Fruit fly (Drosophila melanogaster): Measurements from ENCODE around the gene CG8534.

CG8534 gene

dm6 chr3R:9793018-9793417 is 19.5 kb upstream of the CG8534 start, which contains the start of gene CG8516:
Gene CG8516 (plus strand): TSS chr3R:9793295.
- TF ChIP-seq Drgx (GFP tag; IDR thresholded peaks at IDR 0.05) (0 out of 2 replicates have a peak, but pooled peaks have one; percentile 11), CG32772 (GFP tag; IDR thresholded peaks at IDR 0.05) (0 out of 2 replicates have a peak, but pooled peaks have one; percentile 24), Dp (GFP tag; optimal IDR thresholded peaks at IDR 0.05) (peak; percentile 49), row (GFP tag; IDR thresholded peaks at IDR 0.05) (peak; percentile 64), grau (tag; optimal IDR thresholded peaks at IDR 0.05) (peak; percentile 18), dati (GFP tag; IDR thresholded peaks at IDR 0.05) (no peak), CG30403 (GFP tag; optimal IDR thresholded peaks at IDR 0.05) (peak; percentile 13), Hsf (GFP tag; optimal IDR thresholded peaks at IDR 0.05) (no peak), eve (GFP tag; optimal IDR thresholded peaks at IDR 0.05) (no peak), CG8924 (tag; optimal IDR thresholded peaks at IDR 0.05) (peak; percentile 23), CG10147 (GFP tag; optimal IDR thresholded peaks at IDR 0.05) (peak; percentile 20), sug (tag; optimal IDR thresholded peaks at IDR 0.05) (peak; percentile 32), CG17186 (GFP tag; optimal IDR thresholded peaks at IDR 0.05) (peak; percentile 17), Adf1 (GFP tag; IDR thresholded peaks at IDR 0.05) (0 out of 2 replicates have a peak, but pooled peaks have one; percentile 10), H2.0 (GFP tag; IDR thresholded peaks at IDR 0.05) (no peak), hkb (optimal IDR thresholded peaks at IDR 0.05) (no peak), hkb (GFP tag; IDR thresholded peaks at IDR 0.05) (peak; percentile 24; the same call in 1 of the 2 replicates), phol (tag; optimal IDR thresholded peaks at IDR 0.05) (peak; percentile 42), stwl (tag; optimal IDR thresholded peaks at IDR 0.05) (peak; percentile 81), CG10267 (tag; optimal IDR thresholded peaks at IDR 0.05) (peak; percentile 51), CG34376 (GFP tag; optimal IDR thresholded peaks at IDR 0.05) (peak; percentile 12), nmo (GFP tag; optimal IDR thresholded peaks at IDR 0.05) (peak; percentile 36), CG2116 (GFP tag; optimal IDR thresholded peaks at IDR 0.05) (peak; percentile 31), HmgZ (tag; optimal IDR thresholded peaks at IDR 0.05) (peak; percentile 67), CG10462 (GFP tag; optimal IDR thresholded peaks at IDR 0.05) (peak; percentile 17), CG12659 (GFP tag; optimal IDR thresholded peaks at IDR 0.05) (peak; percentile 57), CG14050 (GFP tag; IDR thresholded peaks at IDR 0.05) (no peak), CG3995 (GFP tag; optimal IDR thresholded peaks at IDR 0.05) (peak; percentile 68), Dek (tag; optimal IDR thresholded peaks at IDR 0.05) (peak; percentile 30), twi (tag; optimal IDR thresholded peaks at IDR 0.05) (no peak), Doc3 (GFP tag; IDR thresholded peaks at IDR 0.05; ENCODE audit: partially characterized antibody) (no peak), pzg (GFP tag; optimal IDR thresholded peaks at IDR 0.05) (peak; percentile 83), E2f2 (GFP tag; IDR thresholded peaks at IDR 0.05) (peak; percentile 49), YL-1 (GFP tag; optimal IDR thresholded peaks at IDR 0.05) (peak; percentile 77), Sin3A (optimal IDR thresholded peaks at IDR 0.05) (peak; percentile 21), CG17328 (GFP tag; IDR thresholded peaks at IDR 0.05) (peak; percentile 36), Vsx1 (GFP tag; optimal IDR thresholded peaks at IDR 0.05) (no peak), zen (tag; optimal IDR thresholded peaks at IDR 0.05) (peak; percentile 14), CG34422 (GFP tag; IDR thresholded peaks at IDR 0.05) (peak; percentile 49; the same call in 1 of the 3 replicates), psq (GFP tag; optimal IDR thresholded peaks at IDR 0.05) (no peak), B-H2 (GFP tag; optimal IDR thresholded peaks at IDR 0.05) (no peak), caup (GFP tag; optimal IDR thresholded peaks at IDR 0.05; ENCODE audit: severe bottlenecking) (no peak), Sry-β (GFP tag; optimal IDR thresholded peaks at IDR 0.05) (peak; percentile 80), CG14710 (tag; optimal IDR thresholded peaks at IDR 0.05) (peak; percentile 48), emc (GFP tag; optimal IDR thresholded peaks at IDR 0.05) (no peak), BEAF-32 (GFP tag; optimal IDR thresholded peaks at IDR 0.05) (peak; percentile 41), CG15514 (GFP tag; optimal IDR thresholded peaks at IDR 0.05) (peak; percentile 44), lilli (GFP tag; optimal IDR thresholded peaks at IDR 0.05) (peak; percentile 19), CG11695 (GFP tag; IDR thresholded peaks at IDR 0.05) (0 out of 3 replicates have a peak, but pooled peaks have one; percentile 16), Sry-δ (GFP tag; optimal IDR thresholded peaks at IDR 0.05) (peak; percentile 30), Ada2b (GFP tag; IDR thresholded peaks at IDR 0.05) (0 out of 2 replicates have a peak, but pooled peaks have one; percentile 7)

Data from whole organism, embryonic.